Fruit fly (Drosophila melanogaster) whole organism, embryonic: Measurements from ENCODE around the gene Zir.
A peak's percentile ranks its signal among the peaks of the same experiment; 100 is the strongest.

ENCODE experiments used
- Antp ChIP-seq: fragments of 200-800 bp; sonication (Bioruptor generic); optimal IDR thresholded peaks from 3 replicates; lab custom pipeline; 2016; ENCODE audit warnings: missing biosample characterization, missing genetic modification characterization
- BEAF-32 ChIP-seq: fragments of 200-800 bp; sonication (Bioruptor generic); optimal IDR thresholded peaks from 3 replicates; lab custom pipeline; 2017; ENCODE audit warnings: missing biosample characterization, missing genetic modification characterization, mild to moderate bottlenecking, moderate library complexity, missing genetic modification reagents
- Bgb ChIP-seq: fragments of 200-800 bp; sonication (Bioruptor generic); IDR thresholded peaks from 2 replicates; pipeline ENCODE4 v1.3.6; 2022; ENCODE audit warnings: missing biosample characterization, missing genetic modification characterization; ENCODE audit not compliant: partially characterized antibody
- CG1024 ChIP-seq: fragments of 200-800 bp; sonication (Bioruptor generic); IDR thresholded peaks from 2 replicates; pipeline ENCODE4 v1.3.6; 2022; ENCODE audit warnings: missing biosample characterization, missing genetic modification characterization
- CG10321 ChIP-seq: fragments of 200-800 bp; sonication (Bioruptor generic); IDR thresholded peaks from 2 replicates; pipeline ENCODE4 v1.3.6; 2022; ENCODE audit warnings: missing biosample characterization, missing genetic modification characterization
- CG11456 ChIP-seq: fragments of 200-800 bp; sonication (Bioruptor generic); IDR thresholded peaks from 3 replicates; pipeline ENCODE4 v1.3.6; 2022; ENCODE audit warnings: missing biosample characterization, missing genetic modification characterization
- CG12104 ChIP-seq: fragments of 200-800 bp; sonication (Bioruptor generic); optimal IDR thresholded peaks from 3 replicates; lab custom pipeline; 2016; ENCODE audit warnings: missing biosample characterization, missing genetic modification characterization
- CG14667 ChIP-seq: fragments of 200-800 bp; sonication (Bioruptor generic); IDR thresholded peaks from 2 replicates; pipeline ENCODE4 v1.3.6; 2022; ENCODE audit warnings: missing biosample characterization, missing genetic modification characterization
- CG1529 ChIP-seq: fragments of 200-800 bp; sonication (Bioruptor generic); optimal IDR thresholded peaks from 3 replicates; lab custom pipeline; 2018; ENCODE audit warnings: missing biosample characterization, missing genetic modification characterization
- CG15514 ChIP-seq: fragments of 200-800 bp; sonication (Bioruptor generic); optimal IDR thresholded peaks from 3 replicates; lab custom pipeline; 2017; ENCODE audit warnings: missing biosample characterization, missing genetic modification characterization, mild to moderate bottlenecking, moderate library complexity, missing genetic modification reagents
- CG1603 ChIP-seq: fragments of 200-800 bp; sonication (Bioruptor generic); optimal IDR thresholded peaks from 2 replicates; lab custom pipeline; 2019; ENCODE audit warnings: missing biosample characterization, mild to moderate bottlenecking, missing genetic modification characterization, moderate library complexity
- CG16863 ChIP-seq: fragments of 200-800 bp; sonication (Bioruptor generic); optimal IDR thresholded peaks from 3 replicates; lab custom pipeline; 2016; ENCODE audit warnings: missing biosample characterization, missing genetic modification characterization
- CG17802 ChIP-seq: fragments of 200-800 bp; sonication (Bioruptor generic); optimal IDR thresholded peaks from 2 replicates; lab custom pipeline; 2018; ENCODE audit warnings: missing biosample characterization, mild to moderate bottlenecking, missing genetic modification characterization, moderate library complexity
- CG18476 ChIP-seq: fragments of 200-800 bp; sonication (Bioruptor generic); optimal IDR thresholded peaks from 2 replicates; lab custom pipeline; 2016; ENCODE audit warnings: missing biosample characterization, mild to moderate bottlenecking, missing genetic modification characterization
- CG2202 ChIP-seq: fragments of 200-800 bp; sonication (Bioruptor generic); optimal IDR thresholded peaks from 2 replicates; lab custom pipeline; 2018; ENCODE audit warnings: missing biosample characterization, mild to moderate bottlenecking, missing genetic modification characterization
- CG30020 ChIP-seq: fragments of 200-800 bp; optimal IDR thresholded peaks from 2 replicates; lab custom pipeline; 2019; ENCODE audit warnings: missing biosample characterization, mild to moderate bottlenecking, missing genetic modification characterization, moderate library complexity
- CG3281 ChIP-seq: fragments of 200-800 bp; sonication (Bioruptor generic); optimal IDR thresholded peaks from 3 replicates; lab custom pipeline; 2017; ENCODE audit warnings: missing biosample characterization, mild to moderate bottlenecking, missing genetic modification characterization
- CG4424 ChIP-seq: fragments of 200-800 bp; sonication (Bioruptor generic); optimal IDR thresholded peaks from 3 replicates; lab custom pipeline; 2016; ENCODE audit warnings: missing biosample characterization, missing genetic modification characterization
- CG4820 ChIP-seq: fragments of 200-800 bp; sonication (Bioruptor generic); optimal IDR thresholded peaks from 3 replicates; lab custom pipeline; 2016; ENCODE audit warnings: missing biosample characterization, missing genetic modification characterization
- CG6175 ChIP-seq: fragments of 200-800 bp; sonication (Bioruptor generic); IDR thresholded peaks from 3 replicates; pipeline ENCODE4 v1.3.6; 2022; ENCODE audit warnings: missing biosample characterization, missing genetic modification characterization
- CG6272 ChIP-seq: fragments of 200-800 bp; sonication (Bioruptor generic); IDR thresholded peaks from 2 replicates; pipeline ENCODE4 v1.3.6; 2022; ENCODE audit warnings: missing biosample characterization, missing genetic modification characterization
- CG7271 ChIP-seq: fragments of 200-800 bp; sonication (Bioruptor generic); optimal IDR thresholded peaks from 2 replicates; lab custom pipeline; 2018; ENCODE audit warnings: missing biosample characterization, mild to moderate bottlenecking, missing genetic modification characterization, moderate library complexity
- CG7372 ChIP-seq: fragments of 200-800 bp; sonication (Bioruptor generic); IDR thresholded peaks from 2 replicates; pipeline ENCODE4 v1.3.6; 2022; ENCODE audit warnings: missing biosample characterization, missing genetic modification characterization
- Dfd ChIP-seq, 2 experiments: fragments of >200 bp; optimal IDR thresholded peaks; 2 replicates each; lab custom pipeline; 2017; ENCODE audit warnings: missing biosample characterization in 2 of 2, missing genetic modification characterization in 2 of 2
- Doc2 ChIP-seq: fragments of 200-800 bp; sonication (Bioruptor generic); IDR thresholded peaks from 2 replicates; pipeline ENCODE4 v1.3.6; 2022; ENCODE audit warnings: missing biosample characterization, missing genetic modification characterization
- Dref ChIP-seq: fragments of 200-800 bp; sonication (Bioruptor generic); IDR thresholded peaks from 2 replicates; pipeline ENCODE4 v1.3.6; 2022; ENCODE audit warnings: missing biosample characterization, missing genetic modification characterization
- H2.0 ChIP-seq: fragments of 200-800 bp; sonication (Bioruptor generic); IDR thresholded peaks from 2 replicates; pipeline ENCODE4 v1.3.6; 2022; ENCODE audit warnings: missing biosample characterization, missing genetic modification characterization
- HLH3B ChIP-seq: fragments of 200-800 bp; sonication (Bioruptor generic); IDR thresholded peaks from 2 replicates; pipeline ENCODE4 v1.3.6; 2022; ENCODE audit warnings: missing biosample characterization, missing genetic modification characterization
- Hr3 ChIP-seq: fragments of 200-800 bp; sonication (Bioruptor generic); optimal IDR thresholded peaks from 3 replicates; lab custom pipeline; 2016; ENCODE audit warnings: missing biosample characterization, missing genetic modification characterization
- Lim3 ChIP-seq: fragments of 200-800 bp; sonication (Bioruptor generic); IDR thresholded peaks from 2 replicates; pipeline ENCODE4 v1.3.6; 2022; ENCODE audit warnings: missing biosample characterization, missing genetic modification characterization
- Mrtf ChIP-seq: fragments of 200-800 bp; sonication (Bioruptor generic); IDR thresholded peaks from 3 replicates; pipeline ENCODE4 v1.3.6; 2022; ENCODE audit warnings: missing biosample characterization, missing genetic modification characterization
- NfI ChIP-seq: fragments of 200-800 bp; sonication (Bioruptor generic); optimal IDR thresholded peaks from 3 replicates; lab custom pipeline; 2018; ENCODE audit warnings: missing biosample characterization, mild to moderate bottlenecking, missing genetic modification characterization, moderate library complexity
- Poxn ChIP-seq: fragments of 200-800 bp; sonication (Bioruptor generic); IDR thresholded peaks from 2 replicates; pipeline ENCODE4 v1.3.6; 2022; ENCODE audit warnings: missing biosample characterization, missing genetic modification characterization
- Rx ChIP-seq: fragments of 200-800 bp; sonication (Bioruptor generic); IDR thresholded peaks from 2 replicates; pipeline ENCODE4 v1.3.6; 2022; ENCODE audit warnings: missing biosample characterization, missing genetic modification characterization
- Sox100B ChIP-seq: fragments of 200-800 bp; sonication (Bioruptor generic); optimal IDR thresholded peaks from 3 replicates; lab custom pipeline; 2018; ENCODE audit warnings: missing biosample characterization, mild to moderate bottlenecking, missing genetic modification characterization
- Ssrp ChIP-seq: fragments of 200-800 bp; sonication (Bioruptor generic); optimal IDR thresholded peaks from 2 replicates; lab custom pipeline; 2018; ENCODE audit warnings: missing biosample characterization, mild to moderate bottlenecking, missing genetic modification characterization, moderate library complexity
- Usf ChIP-seq: fragments of 200-800 bp; sonication (Bioruptor generic); optimal IDR thresholded peaks from 2 replicates; lab custom pipeline; 2017; ENCODE audit warnings: missing genotype, missing biosample characterization, missing genetic modification characterization
- abd-A ChIP-seq: fragments of 200-800 bp; sonication (Bioruptor generic); optimal IDR thresholded peaks from 3 replicates; lab custom pipeline; 2019; ENCODE audit warnings: missing biosample characterization, mild to moderate bottlenecking, missing genetic modification characterization, moderate library complexity
- amos ChIP-seq: fragments of 200-800 bp; sonication (Bioruptor generic); IDR thresholded peaks from 2 replicates; pipeline ENCODE4 v1.3.6; 2022; ENCODE audit warnings: missing biosample characterization, missing genetic modification characterization; ENCODE audit not compliant: partially characterized antibody
- ara ChIP-seq: fragments of 200-800 bp; sonication (Bioruptor generic); IDR thresholded peaks from 2 replicates; pipeline ENCODE4 v1.3.6; 2022; ENCODE audit warnings: missing biosample characterization, missing genetic modification characterization
- ase ChIP-seq: fragments of 200-800 bp; sonication (Bioruptor generic); IDR thresholded peaks from 3 replicates; pipeline ENCODE4 v1.3.6; 2022; ENCODE audit warnings: missing biosample characterization, missing genetic modification characterization
- btn ChIP-seq: fragments of 200-800 bp; sonication (Bioruptor generic); optimal IDR thresholded peaks from 2 replicates; lab custom pipeline; 2016; ENCODE audit warnings: missing biosample characterization, missing genetic modification characterization
- ftz-f1 ChIP-seq: fragments of 200-800 bp; sonication (Bioruptor generic); optimal IDR thresholded peaks from 2 replicates; lab custom pipeline; 2016; ENCODE audit warnings: missing biosample characterization, missing genetic modification characterization
- h ChIP-seq: fragments of >200 bp; optimal IDR thresholded peaks from 2 replicates; lab custom pipeline; 2017
- hbn ChIP-seq: fragments of 200-800 bp; sonication (Bioruptor generic); IDR thresholded peaks from 2 replicates; pipeline ENCODE4 v1.3.6; 2022; ENCODE audit warnings: missing biosample characterization, missing genetic modification characterization; ENCODE audit not compliant: partially characterized antibody
- her ChIP-seq: fragments of 200-800 bp; sonication (Bioruptor generic); optimal IDR thresholded peaks from 2 replicates; lab custom pipeline; 2016; ENCODE audit warnings: missing biosample characterization, missing genetic modification characterization
- inv ChIP-seq: fragments of 200-800 bp; sonication (Bioruptor generic); IDR thresholded peaks from 2 replicates; pipeline ENCODE4 v1.3.6; 2022; ENCODE audit warnings: missing biosample characterization, missing genetic modification characterization; ENCODE audit not compliant: partially characterized antibody
- lilli ChIP-seq: fragments of 200-800 bp; sonication (Bioruptor generic); optimal IDR thresholded peaks from 3 replicates; lab custom pipeline; 2016; ENCODE audit warnings: missing biosample characterization, missing genetic modification characterization
- row ChIP-seq: fragments of 200-800 bp; sonication (Bioruptor generic); IDR thresholded peaks from 3 replicates; pipeline ENCODE4 v1.3.6; 2022; ENCODE audit warnings: missing biosample characterization, missing genetic modification characterization
- slbo ChIP-seq: fragments of 200-800 bp; sonication (Bioruptor generic); IDR thresholded peaks from 2 replicates; pipeline ENCODE4 v1.3.6; 2022; ENCODE audit warnings: missing biosample characterization, missing genetic modification characterization
- tll ChIP-seq, 2 experiments: fragments of 200-800 bp in 1 of 2; fragments of >200 bp in 1 of 2; sonication (Bioruptor generic) in 1 of 2; optimal IDR thresholded peaks; 2 replicates each; lab custom pipeline; 2017 to 2019; ENCODE audit warnings: missing biosample characterization in 2 of 2, missing genetic modification characterization in 2 of 2, mild to moderate bottlenecking in 1 of 2, moderate library complexity in 1 of 2
- vfl ChIP-seq: fragments of 200-800 bp; sonication (Bioruptor generic); optimal IDR thresholded peaks from 2 replicates; lab custom pipeline; 2016; ENCODE audit warnings: missing biosample characterization, missing genetic modification characterization
- zfh2 ChIP-seq: fragments of 200-800 bp; sonication (Bioruptor generic); optimal IDR thresholded peaks from 2 replicates; lab custom pipeline; 2016; ENCODE audit warnings: missing biosample characterization, missing genetic modification characterization

Gene Zir

dm6 chr2L:117750-118149 is 23.2 kb downstream of the Zir start (continued):
- TF ChIP-seq Poxn (no peak), hbn (GFP tag; lab: Robert Waterston, UW) (no peak), CG1024 (GFP tag; lab: Robert Waterston, UW) (no peak), ftz-f1 (no peak), NfI (GFP tag; lab: Kevin White, UChicago) (peak; percentile 13), Dfd (GFP tag; optimal IDR thresholded peaks at IDR 0.05; lab: Kevin White, UChicago) (no peak), H2.0 (GFP tag; lab: Robert Waterston, UW) (no peak), Rx (GFP tag; lab: Robert Waterston, UW) (no peak), inv (GFP tag; lab: Robert Waterston, UW) (no peak), slbo (GFP tag; lab: Robert Waterston, UW) (no peak), Antp (GFP tag; lab: Kevin White, UChicago) (no peak), abd-A (tag; lab: Kevin White, UChicago) (no peak), h (no peak), CG16863 (GFP tag; lab: Kevin White, UChicago) (no peak), CG3281 (GFP tag; lab: Kevin White, UChicago) (peak; percentile 34), lilli (GFP tag; lab: Kevin White, UChicago) (no peak), CG15514 (GFP tag; lab: Kevin White, UChicago) (peak; percentile 51), CG1603 (tag; lab: Kevin White, UChicago) (peak; percentile 14), CG6272 (GFP tag; lab: Robert Waterston, UW) (no peak), Sox100B (GFP tag; lab: Kevin White, UChicago) (peak; percentile 38), CG11456 (GFP tag; lab: Robert Waterston, UW) (no peak), CG2202 (peak; percentile 4), Mrtf (GFP tag; lab: Robert Waterston, UW) (no peak), Ssrp (tag; lab: Kevin White, UChicago) (no peak), CG10321 (no peak), CG1529 (GFP tag; lab: Kevin White, UChicago) (no peak), BEAF-32 (GFP tag; lab: Kevin White, UChicago) (no peak), ase (GFP tag; lab: Robert Waterston, UW) (no peak), CG4820 (no peak), row (GFP tag; lab: Robert Waterston, UW) (no peak), CG18476 (GFP tag; lab: Kevin White, UChicago) (no peak), CG6175 (GFP tag; lab: Robert Waterston, UW) (no peak), CG30020 (tag; lab: Kevin White, UChicago) (no peak), btn (peak; percentile 18), Usf (GFP tag; lab: Kevin White, UChicago) (no peak), vfl (GFP tag; lab: Kevin White, UChicago) (no peak), Hr3 (no peak), ara (GFP tag; lab: Robert Waterston, UW) (no peak), zfh2 (GFP tag; lab: Kevin White, UChicago) (no peak), CG4424 (GFP tag; lab: Kevin White, UChicago) (no peak), Lim3 (no peak), Dref (GFP tag; lab: Robert Waterston, UW) (no peak), tll (GFP tag; optimal IDR thresholded peaks at IDR 0.05; lab: Kevin White, UChicago) (no peak), CG17802 (tag; lab: Kevin White, UChicago) (no peak), CG7271 (tag; lab: Kevin White, UChicago) (no peak), Bgb (no peak), HLH3B (GFP tag; lab: Robert Waterston, UW) (peak; percentile 39; the same call in 1 of the 2 replicates), Doc2 (GFP tag; lab: Robert Waterston, UW) (no peak), CG14667 (GFP tag; lab: Robert Waterston, UW) (no peak), amos (GFP tag; lab: Robert Waterston, UW) (no peak), CG12104 (GFP tag; lab: Kevin White, UChicago) (no peak), her (no peak), CG7372 (GFP tag; lab: Robert Waterston, UW) (no peak)
